Worm (Caenorhabditis elegans) whole organism, late embryonic: ENCODE measurements around the gene srz-60.

Source experiments
- C38D4.7 ChIP-seq: fragments of 200-800 bp; sonication (Bioruptor generic); optimal IDR thresholded peaks from 2 replicates; lab custom pipeline; 2018; ENCODE audit warnings: mild to moderate bottlenecking, missing genetic modification characterization, moderate library complexity, missing compliant biosample characterization
- T23F11.4 ChIP-seq: fragments of 200-800 bp; sonication (Bioruptor generic); optimal IDR thresholded peaks from 2 replicates; lab custom pipeline; 2018; ENCODE audit warnings: mild to moderate bottlenecking, missing genetic modification characterization, missing compliant biosample characterization
- ceh-18 ChIP-seq: sonication (generic microtip); optimal IDR thresholded peaks from 2 replicates; lab custom pipeline; 2016; ENCODE audit warnings: missing genetic modification characterization, missing compliant biosample characterization
- ceh-2 ChIP-seq: sonication (generic microtip); optimal IDR thresholded peaks from 2 replicates; lab custom pipeline; 2016; ENCODE audit warnings: missing genotype, missing genetic modification characterization, missing compliant biosample characterization
- ceh-22 ChIP-seq: sonication (generic microtip); optimal IDR thresholded peaks from 2 replicates; lab custom pipeline; 2017; ENCODE audit warnings: missing biosample characterization, missing genetic modification characterization
- ceh-24 ChIP-seq: sonication (generic microtip); optimal IDR thresholded peaks from 2 replicates; lab custom pipeline; 2016; ENCODE audit warnings: mild to moderate bottlenecking, missing genetic modification characterization, missing compliant biosample characterization
- ceh-30 ChIP-seq: fragments of 150-350 bp; optimal IDR thresholded peaks from 2 replicates; lab custom pipeline; 2014; ENCODE audit warnings: missing biosample characterization, missing genetic modification characterization
- ceh-31 ChIP-seq: sonication (generic microtip); optimal IDR thresholded peaks from 2 replicates; lab custom pipeline; 2016; ENCODE audit warnings: missing genetic modification characterization, missing compliant biosample characterization
- ceh-34 ChIP-seq: sonication (generic microtip); optimal IDR thresholded peaks from 2 replicates; lab custom pipeline; 2016; ENCODE audit warnings: mild to moderate bottlenecking, missing genetic modification characterization, missing compliant biosample characterization
- che-1 ChIP-seq: sonication (generic microtip); optimal IDR thresholded peaks from 2 replicates; lab custom pipeline; 2016; ENCODE audit warnings: mild to moderate bottlenecking, missing genetic modification characterization, missing compliant biosample characterization
- dmd-4 ChIP-seq: sonication (generic microtip); optimal IDR thresholded peaks from 2 replicates; lab custom pipeline; 2016; ENCODE audit warnings: borderline replicate concordance, missing genetic modification characterization, missing compliant biosample characterization
- elt-2 ChIP-seq: sonication (generic microtip); optimal IDR thresholded peaks from 2 replicates; lab custom pipeline; 2016; ENCODE audit warnings: missing genetic modification reagents, missing genetic modification characterization, missing compliant biosample characterization
- elt-4 ChIP-seq: sonication (generic microtip); optimal IDR thresholded peaks from 2 replicates; lab custom pipeline; 2016; ENCODE audit warnings: missing genetic modification characterization, missing compliant biosample characterization
- ets-4 ChIP-seq: sonication (generic microtip); optimal IDR thresholded peaks from 2 replicates; lab custom pipeline; 2016; ENCODE audit warnings: missing genetic modification characterization, missing compliant biosample characterization
- fax-1 ChIP-seq: sonication (generic microtip); optimal IDR thresholded peaks from 2 replicates; lab custom pipeline; 2016; ENCODE audit warnings: missing genotype, missing genetic modification characterization, missing compliant biosample characterization
- gmeb-2 ChIP-seq: sonication (generic microtip); optimal IDR thresholded peaks from 2 replicates; lab custom pipeline; 2016; ENCODE audit warnings: missing genetic modification characterization, inconsistent platforms, missing compliant biosample characterization
- hlh-15 ChIP-seq: sonication (generic microtip); optimal IDR thresholded peaks from 2 replicates; lab custom pipeline; 2016; ENCODE audit warnings: missing genetic modification characterization, missing compliant biosample characterization
- hlh-30 ChIP-seq: sonication (generic microtip); optimal IDR thresholded peaks from 2 replicates; lab custom pipeline; 2017; ENCODE audit warnings: antibody characterized with exemption, missing genetic modification characterization, missing compliant biosample characterization; ENCODE audit not compliant: insufficient read depth
- hlh-6 ChIP-seq: sonication (generic microtip); optimal IDR thresholded peaks from 2 replicates; lab custom pipeline; 2016; ENCODE audit warnings: missing genotype, missing genetic modification characterization, missing compliant biosample characterization
- hlh-8 ChIP-seq: sonication (generic microtip); optimal IDR thresholded peaks from 2 replicates; lab custom pipeline; 2016; ENCODE audit warnings: missing genotype, missing genetic modification characterization, missing compliant biosample characterization
- lim-6 ChIP-seq: sonication (generic microtip); optimal IDR thresholded peaks from 2 replicates; lab custom pipeline; 2016; ENCODE audit warnings: missing genetic modification characterization, missing compliant biosample characterization
- lin-11 ChIP-seq: fragments of 200-800 bp; sonication (Bioruptor generic); optimal IDR thresholded peaks from 2 replicates; lab custom pipeline; 2018; ENCODE audit warnings: mild to moderate bottlenecking, missing genetic modification characterization, missing compliant biosample characterization
- madf-2 ChIP-seq: sonication (generic microtip); optimal IDR thresholded peaks from 2 replicates; lab custom pipeline; 2017; ENCODE audit warnings: missing genetic modification characterization, missing compliant biosample characterization
- nhr-232 ChIP-seq: sonication (generic microtip); optimal IDR thresholded peaks from 2 replicates; lab custom pipeline; 2016; ENCODE audit warnings: missing genetic modification characterization, missing compliant biosample characterization
- npax-4 ChIP-seq: sonication (generic microtip); optimal IDR thresholded peaks from 2 replicates; lab custom pipeline; 2016; ENCODE audit warnings: missing genetic modification characterization, missing compliant biosample characterization
- odd-2 ChIP-seq: sonication (generic microtip); optimal IDR thresholded peaks from 2 replicates; lab custom pipeline; 2017; ENCODE audit warnings: antibody characterized with exemption, mild to moderate bottlenecking, missing genetic modification characterization, missing compliant biosample characterization
- pha-2 ChIP-seq: sonication (generic microtip); optimal IDR thresholded peaks from 2 replicates; lab custom pipeline; 2017; ENCODE audit warnings: mild to moderate bottlenecking, missing genetic modification characterization, missing compliant biosample characterization
- pha-4 ChIP-seq: fragments of 150-350 bp; optimal IDR thresholded peaks from 2 replicates; lab custom pipeline; 2018; ENCODE audit warnings: missing biosample characterization, missing genetic modification reagents, missing genetic modification characterization
- pqm-1 ChIP-seq: sonication (generic microtip); optimal IDR thresholded peaks from 2 replicates; lab custom pipeline; 2016; ENCODE audit warnings: missing genetic modification characterization, missing compliant biosample characterization
- ref-2 ChIP-seq: sonication (generic microtip); optimal IDR thresholded peaks from 2 replicates; lab custom pipeline; 2016; ENCODE audit warnings: missing genetic modification characterization, missing compliant biosample characterization
- rnt-1 ChIP-seq: sonication (generic microtip); optimal IDR thresholded peaks from 2 replicates; lab custom pipeline; 2016; ENCODE audit warnings: missing genetic modification characterization, missing compliant biosample characterization
- sdc-2 ChIP-seq: sonication (generic microtip); optimal IDR thresholded peaks from 2 replicates; lab custom pipeline; 2016; ENCODE audit warnings: missing genotype, missing genetic modification characterization, missing compliant biosample characterization
- sox-2 ChIP-seq: fragments of 200-800 bp; sonication (Bioruptor generic); IDR thresholded peaks from 2 replicates; pipeline ENCODE4 v1.3.6; 2022; ENCODE audit warnings: missing genetic modification reagents, missing genetic modification characterization, missing compliant biosample characterization
- sox-4 ChIP-seq: sonication (generic microtip); optimal IDR thresholded peaks from 2 replicates; lab custom pipeline; 2017; ENCODE audit warnings: mild to moderate bottlenecking, missing genetic modification characterization, inconsistent platforms, missing compliant biosample characterization
- syd-9 ChIP-seq: sonication (generic microtip); optimal IDR thresholded peaks from 2 replicates; lab custom pipeline; 2016; ENCODE audit warnings: mild to moderate bottlenecking, missing genetic modification characterization, moderate library complexity, missing compliant biosample characterization
- unc-3 ChIP-seq, 2 experiments: fragments of 200-800 bp in 1 of 2; sonication (Bioruptor generic) in 1 of 2; sonication (generic microtip) in 1 of 2; conservative IDR thresholded peaks in 1 of 2; optimal IDR thresholded peaks in 1 of 2; 2 replicates each; pipeline versions ENCODE4 v1.3.6 to Lab custom; 2016 to 2022; ENCODE audit warnings: missing compliant biosample characterization in 2 of 2, missing genetic modification characterization in 2 of 2, missing genetic modification reagents in 1 of 2
- unc-42 ChIP-seq: sonication (generic microtip); optimal IDR thresholded peaks from 2 replicates; lab custom pipeline; 2016; ENCODE audit warnings: missing genotype, missing genetic modification characterization, missing compliant biosample characterization
- unc-55 ChIP-seq: sonication (generic microtip); optimal IDR thresholded peaks from 2 replicates; lab custom pipeline; 2017; ENCODE audit warnings: missing biosample characterization, missing genetic modification reagents, missing genetic modification characterization
- zip-5 ChIP-seq: sonication (generic microtip); optimal IDR thresholded peaks from 2 replicates; lab custom pipeline; 2016; ENCODE audit warnings: missing genetic modification characterization, missing compliant biosample characterization

The srz-60 gene

ce11 chrIV:3463254-3463653 lies 34.6 kb downstream of the srz-60 start, which contains the start of gene F58E2.4:
F58E2.4 (plus strand) TSS chrIV:3463387.
- TF ChIP-seq ceh-30 (tag; lab: Kevin White, UChicago) (no peak), ets-4 (tag; lab: Kevin White, UChicago) (no peak), unc-42 (no peak), madf-2 (tag; lab: Kevin White, UChicago) (no peak), odd-2 (tag; lab: Kevin White, UChicago) (no peak), hlh-15 (tag; lab: Kevin White, UChicago) (no peak), pqm-1 (tag; lab: Kevin White, UChicago) (no peak), unc-3 (GFP tag; conservative IDR thresholded peaks at IDR 0.05; lab: Robert Waterston, UW) (no peak), unc-3 (tag; optimal IDR thresholded peaks at IDR 0.05; lab: Kevin White, UChicago) (no peak), hlh-8 (tag; lab: Kevin White, UChicago) (no peak), che-1 (tag; lab: Kevin White, UChicago) (no peak), hlh-30 (tag; lab: Kevin White, UChicago) (no peak), fax-1 (tag; lab: Kevin White, UChicago) (no peak), lim-6 (tag; lab: Kevin White, UChicago) (no peak), unc-55 (no peak), ceh-31 (tag; lab: Kevin White, UChicago) (no peak), sdc-2 (tag; lab: Kevin White, UChicago) (no peak), ceh-24 (tag; lab: Kevin White, UChicago) (no peak), syd-9 (tag; lab: Kevin White, UChicago) (no peak)
- TF ChIP-seq, all 69 proteins: peak for 0

- TF ChIP-seq hlh-6 (tag; lab: Kevin White, UChicago), result no peak
- TF ChIP-seq zip-5 (tag; lab: Kevin White, UChicago), result no peak
- TF ChIP-seq ceh-34 (tag; lab: Kevin White, UChicago), result no peak
- TF ChIP-seq, all 69 proteins: peak for 0
Measured at ce11 chrIV:3467128-3467527, 38.4 kb downstream of the srz-60 start, which contains the start of gene F58E2.3. F58E2.3 (plus strand) TSS chrIV:3467428.

ce11 chrIV:3467751-3468150 lies 39.1 kb downstream of the srz-60 start:
- TF ChIP-seq gmeb-2, result no peak
- TF ChIP-seq pha-4 (tag; lab: Kevin White, UChicago), result no peak
- no peak for TF ChIP-seq elt-2 (tag; lab: Kevin White, UChicago)
- no peak for TF ChIP-seq dmd-4 (tag; lab: Kevin White, UChicago)
- TF ChIP-seq rnt-1 (tag; lab: Kevin White, UChicago), result no peak

- TF ChIP-seq lin-11 (tag; lab: Kevin White, UChicago) (no peak), odd-2 (tag; lab: Kevin White, UChicago) (no peak), ceh-2 (tag; lab: Kevin White, UChicago) (no peak)
Measured at ce11 chrIV:3469742-3470141, 41.0 kb downstream of the srz-60 start, which contains the start of gene F58E2.2. F58E2.2 (plus strand) TSS chrIV:3470042.

ce11 chrIV:3477124-3477523 lies 48.4 kb downstream of the srz-60 start, which contains the start of gene srz-69:
srz-69 (minus strand) TSS chrIV:3477224.
- TF ChIP-seq hlh-6 (tag; lab: Kevin White, UChicago), result no peak

- TF ChIP-seq ceh-2 (tag; lab: Kevin White, UChicago) (no peak), fax-1 (tag; lab: Kevin White, UChicago) (no peak), ref-2 (tag; lab: Kevin White, UChicago) (no peak), sox-2 (GFP tag; lab: Robert Waterston, UW) (no peak), ceh-30 (tag; lab: Kevin White, UChicago) (no peak), T23F11.4 (GFP tag; lab: Kevin White, UChicago) (no peak), ets-4 (tag; lab: Kevin White, UChicago) (no peak), ceh-18 (tag; lab: Kevin White, UChicago) (no peak), elt-4 (tag; lab: Kevin White, UChicago) (no peak), npax-4 (tag; lab: Kevin White, UChicago) (no peak), ceh-22 (tag; lab: Kevin White, UChicago) (no peak), elt-2 (tag; lab: Kevin White, UChicago) (no peak), unc-55 (no peak), pha-4 (tag; lab: Kevin White, UChicago) (no peak), nhr-232 (tag; lab: Kevin White, UChicago) (no peak), unc-3 (GFP tag; conservative IDR thresholded peaks at IDR 0.05; lab: Robert Waterston, UW) (no peak), unc-3 (tag; optimal IDR thresholded peaks at IDR 0.05; lab: Kevin White, UChicago) (no peak), C38D4.7 (GFP tag; lab: Kevin White, UChicago) (no peak), pha-2 (tag; lab: Kevin White, UChicago) (no peak), sox-4 (tag; lab: Kevin White, UChicago) (no peak)
- TF ChIP-seq, all 69 proteins: peak for 0
Measured at ce11 chrIV:3478911-3479385, 50.2 kb downstream of the srz-60 start, which contains the start of the genes srz-70 and C09G12.5. srz-70 (minus strand) TSS chrIV:3479011. C09G12.5 (plus strand) TSS chrIV:3479335.
